Worm (Caenorhabditis elegans) whole organism, L1 larva: Measurements from ENCODE around the gene C17B7.3.
A peak's percentile ranks its signal among the peaks of the same experiment; 100 is the strongest.

Source experiments
- C34B4.2 ChIP-seq: sonication (generic microtip); optimal IDR thresholded peaks from 2 replicates; lab custom pipeline; 2017; ENCODE audit warnings: mild to moderate bottlenecking, missing genetic modification characterization, missing compliant biosample characterization
- Y116A8C.19 ChIP-seq: sonication (generic microtip); optimal IDR thresholded peaks from 2 replicates; lab custom pipeline; 2016; ENCODE audit warnings: missing compliant biosample characterization, missing genetic modification characterization, borderline replicate concordance
- alr-1 ChIP-seq: fragments of 200-800 bp; sonication (Bioruptor generic); optimal IDR thresholded peaks from 2 replicates; lab custom pipeline; 2018; ENCODE audit warnings: borderline replicate concordance, mild to moderate bottlenecking, missing genetic modification characterization, missing compliant biosample characterization
- blmp-1 ChIP-seq: fragments of 150-350 bp; optimal IDR thresholded peaks from 2 replicates; lab custom pipeline; 2014; ENCODE audit warnings: missing biosample characterization, missing genetic modification characterization
- ceh-8 ChIP-seq: fragments of 200-800 bp; sonication (Bioruptor generic); optimal IDR thresholded peaks from 2 replicates; lab custom pipeline; 2018; ENCODE audit warnings: mild to moderate bottlenecking, missing genetic modification characterization, moderate library complexity, missing compliant biosample characterization
- ceh-82 ChIP-seq, 3 experiments: fragments of 150-350 bp in 1 of 3; sonication (generic microtip) in 2 of 3; optimal IDR thresholded peaks; 2 replicates each; lab custom pipeline; 2014 to 2017; ENCODE audit warnings: missing biosample characterization in 3 of 3, missing genetic modification characterization in 3 of 3
- dpl-1 ChIP-seq, 3 experiments: fragments of 150-350 bp in 2 of 3; sonication (generic microtip) in 1 of 3; optimal IDR thresholded peaks; 2 replicates each; lab custom pipeline; 2014 to 2017; ENCODE audit warnings: missing biosample characterization in 3 of 3, missing genetic modification characterization in 3 of 3, missing genetic modification reagents in 3 of 3
- dsc-1 ChIP-seq: sonication (generic microtip); optimal IDR thresholded peaks from 2 replicates; lab custom pipeline; 2016; ENCODE audit warnings: mild to moderate bottlenecking, missing genetic modification characterization, missing compliant biosample characterization
- elt-3 ChIP-seq, 6 experiments: fragments of 150-350 bp in 1 of 6; sonication (generic microtip); optimal IDR thresholded peaks; 2 replicates each; lab custom pipeline; 2017 to 2018; ENCODE audit warnings: missing biosample characterization in 6 of 6, missing genetic modification characterization in 6 of 6, inconsistent platforms in 1 of 6
- fkh-4 ChIP-seq: sonication (generic microtip); optimal IDR thresholded peaks from 2 replicates; lab custom pipeline; 2016; ENCODE audit warnings: missing compliant biosample characterization, missing genetic modification characterization, borderline replicate concordance
- hlh-17 ChIP-seq: fragments of 200-800 bp; sonication (Bioruptor generic); optimal IDR thresholded peaks from 2 replicates; lab custom pipeline; 2018; ENCODE audit warnings: missing genetic modification characterization, mild to moderate bottlenecking, missing compliant biosample characterization, moderate library complexity, borderline replicate concordance
- hlh-4 ChIP-seq: sonication (generic microtip); optimal IDR thresholded peaks from 2 replicates; lab custom pipeline; 2016; ENCODE audit warnings: mild to moderate bottlenecking, missing genetic modification characterization, missing compliant biosample characterization
- hpl-2 ChIP-seq: fragments of 150-350 bp; optimal IDR thresholded peaks from 2 replicates; lab custom pipeline; 2014; ENCODE audit warnings: missing biosample characterization, missing genetic modification reagents, missing genetic modification characterization
- isw-1 ChIP-seq: fragments of 200-800 bp; sonication (Bioruptor generic); IDR thresholded peaks from 2 replicates; pipeline ENCODE4 v1.3.6; 2022; ENCODE audit warnings: missing genetic modification characterization, missing compliant biosample characterization
- lin-13 ChIP-seq: fragments of 150-350 bp; optimal IDR thresholded peaks from 2 replicates; lab custom pipeline; 2014; ENCODE audit warnings: missing biosample characterization, missing genetic modification reagents, missing genetic modification characterization
- lin-14 ChIP-seq: fragments of 200-800 bp; sonication (Bioruptor generic); optimal IDR thresholded peaks from 2 replicates; lab custom pipeline; 2018; ENCODE audit warnings: mild to moderate bottlenecking, missing genetic modification characterization, moderate library complexity, missing compliant biosample characterization
- lin-15B ChIP-seq: fragments of 150-350 bp; sonication (generic microtip); optimal IDR thresholded peaks from 3 replicates; lab custom pipeline; 2014; ENCODE audit warnings: missing biosample characterization, missing genetic modification characterization
- lin-39 ChIP-seq: fragments of 150-350 bp; optimal IDR thresholded peaks from 2 replicates; lab custom pipeline; 2014; ENCODE audit warnings: missing biosample characterization, missing genetic modification reagents, missing genetic modification characterization
- mep-1 ChIP-seq: fragments of 150-350 bp; optimal IDR thresholded peaks from 2 replicates; lab custom pipeline; 2014; ENCODE audit warnings: missing biosample characterization, missing genetic modification characterization
- nhr-11 ChIP-seq: fragments of 150-350 bp; optimal IDR thresholded peaks from 2 replicates; lab custom pipeline; 2014; ENCODE audit warnings: missing biosample characterization, missing genetic modification characterization
- nhr-19 ChIP-seq: fragments of 200-800 bp; sonication (Bioruptor generic); conservative IDR thresholded peaks from 2 replicates; pipeline ENCODE4 v1.3.6; 2022; ENCODE audit warnings: missing genetic modification characterization, missing compliant biosample characterization
- nhr-237 ChIP-seq: fragments of 150-350 bp; optimal IDR thresholded peaks from 2 replicates; lab custom pipeline; 2014; ENCODE audit warnings: missing biosample characterization, missing genetic modification characterization
- nhr-28 ChIP-seq: fragments of 150-350 bp; optimal IDR thresholded peaks from 2 replicates; lab custom pipeline; 2014; ENCODE audit warnings: missing biosample characterization, missing genetic modification characterization
- nhr-47 ChIP-seq: sonication (generic microtip); optimal IDR thresholded peaks from 2 replicates; lab custom pipeline; 2016; ENCODE audit warnings: mild to moderate bottlenecking, missing genetic modification characterization, moderate library complexity, missing compliant biosample characterization
- nhr-76 ChIP-seq: sonication (generic microtip); optimal IDR thresholded peaks from 2 replicates; lab custom pipeline; 2017; ENCODE audit warnings: missing biosample characterization, missing genetic modification characterization
- nhr-77 ChIP-seq: fragments of 150-350 bp; optimal IDR thresholded peaks from 2 replicates; lab custom pipeline; 2014; ENCODE audit warnings: missing biosample characterization, missing genetic modification characterization
- nhr-85 ChIP-seq: sonication (generic microtip); peaks from one replicate; lab custom pipeline; 2016; ENCODE audit warnings: missing genetic modification characterization, inconsistent platforms, missing compliant biosample characterization
- nhr-90 ChIP-seq: sonication (generic microtip); optimal IDR thresholded peaks from 2 replicates; lab custom pipeline; 2016; ENCODE audit warnings: mild to moderate bottlenecking, missing genetic modification characterization, missing compliant biosample characterization; ENCODE audit not compliant: poor library complexity
- pqm-1 ChIP-seq: sonication (generic microtip); optimal IDR thresholded peaks from 3 replicates; lab custom pipeline; 2017; ENCODE audit warnings: missing biosample characterization, missing genetic modification characterization
- rnt-1 ChIP-seq: sonication (generic microtip); optimal IDR thresholded peaks from 2 replicates; lab custom pipeline; 2016; ENCODE audit warnings: mild to moderate bottlenecking, missing genetic modification characterization, moderate library complexity, missing compliant biosample characterization
- snpc-4 ChIP-seq: fragments of 150-350 bp; optimal IDR thresholded peaks from 2 replicates; lab custom pipeline; 2014; ENCODE audit warnings: missing biosample characterization, missing genetic modification characterization
- sup-37 ChIP-seq: fragments of 200-800 bp; sonication (Bioruptor generic); optimal IDR thresholded peaks from 2 replicates; lab custom pipeline; 2018; ENCODE audit warnings: mild to moderate bottlenecking, missing genetic modification characterization, missing compliant biosample characterization
- swsn-7 ChIP-seq: sonication (generic microtip); optimal IDR thresholded peaks from 2 replicates; lab custom pipeline; 2016; ENCODE audit warnings: missing genetic modification characterization, missing compliant biosample characterization
- tbx-2 ChIP-seq: sonication (generic microtip); optimal IDR thresholded peaks from 2 replicates; lab custom pipeline; 2016; ENCODE audit warnings: missing genetic modification characterization, missing compliant biosample characterization
- unc-130 ChIP-seq: fragments of 150-350 bp; optimal IDR thresholded peaks from 2 replicates; lab custom pipeline; 2017; ENCODE audit warnings: missing biosample characterization, missing genetic modification characterization, inconsistent platforms
- unc-30 ChIP-seq: sonication (generic microtip); optimal IDR thresholded peaks from 2 replicates; lab custom pipeline; 2017; ENCODE audit warnings: missing biosample characterization, missing genetic modification characterization
- vab-15 ChIP-seq: sonication (generic microtip); optimal IDR thresholded peaks from 2 replicates; lab custom pipeline; 2017; ENCODE audit warnings: missing genotype, mild to moderate bottlenecking, missing genetic modification characterization, missing compliant biosample characterization
- zip-4 ChIP-seq: fragments of 200-800 bp; sonication (Bioruptor generic); optimal IDR thresholded peaks from 2 replicates; lab custom pipeline; 2018; ENCODE audit warnings: mild to moderate bottlenecking, missing genetic modification characterization, moderate library complexity, missing compliant biosample characterization
- ztf-4 ChIP-seq: fragments of 150-350 bp; optimal IDR thresholded peaks from 2 replicates; lab custom pipeline; 2014; ENCODE audit warnings: missing biosample characterization, missing genetic modification characterization

Gene C17B7.3

DNA sequence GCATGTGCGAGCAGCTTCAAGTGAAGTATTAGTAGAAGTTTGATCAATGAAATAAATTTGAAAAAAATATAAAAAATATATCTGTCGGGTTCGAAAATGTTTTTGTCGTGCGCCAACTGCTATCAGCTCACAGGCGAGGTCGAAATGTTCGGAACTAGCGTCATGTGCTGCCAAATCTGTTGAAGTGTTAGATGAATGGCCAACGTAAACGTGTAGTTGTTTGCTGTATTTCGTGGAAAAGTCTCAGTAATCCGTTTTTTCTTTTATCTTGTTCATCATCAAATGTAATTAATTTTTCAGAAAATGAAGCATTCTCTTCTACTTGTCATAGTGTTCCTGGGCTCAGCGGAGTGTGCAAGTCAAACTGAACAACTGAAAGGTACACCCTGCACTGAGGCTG is 7.3 kb downstream of the C17B7.3 start, which contains the start of gene C17B7.15:
Gene C17B7.15 (plus strand): TSS at position 301 of the 400 bp plus-strand sequence.
- TF ChIP-seq lin-14 (peak; percentile 12), rnt-1 (no peak)

DNA sequence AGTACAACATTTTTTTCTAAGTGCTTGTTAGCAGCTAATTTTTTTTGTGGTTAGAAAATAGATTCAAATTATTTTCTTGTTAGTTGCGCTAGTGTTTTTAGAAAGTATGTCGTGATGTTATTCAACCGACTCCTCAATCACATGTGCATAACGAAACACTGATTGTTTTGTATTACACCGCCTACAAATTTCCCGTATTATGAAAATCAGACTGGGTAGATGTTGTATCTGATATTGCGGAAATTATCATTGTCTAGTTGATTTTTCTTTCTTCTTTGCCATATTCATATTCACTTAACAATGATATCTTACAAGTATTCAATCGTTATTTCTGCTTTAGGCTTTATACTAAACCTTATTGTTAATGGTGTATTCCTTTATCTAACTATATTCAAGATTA is 8.7 kb downstream of the C17B7.3 start, which contains the start of gene str-63:
Gene str-63 (plus strand): TSS at position 301 of the 400 bp plus-strand sequence.
- no peak for TF ChIP-seq nhr-11 (tag; lab: Kevin White, UChicago)
- TF ChIP-seq snpc-4 (tag; lab: Kevin White, UChicago): no peak
- TF ChIP-seq lin-13 (GFP tag; lab: Kevin White, UChicago): no peak
- no peak for TF ChIP-seq lin-14
- TF ChIP-seq ztf-4 (tag; lab: Kevin White, UChicago): no peak
- no peak for TF ChIP-seq mep-1
- no peak for TF ChIP-seq ceh-8 (GFP tag; lab: Kevin White, UChicago)
- no peak for TF ChIP-seq lin-15B
- no peak for TF ChIP-seq dsc-1 (tag; lab: Kevin White, UChicago)
- TF ChIP-seq nhr-47 (tag; lab: Kevin White, UChicago): no peak
- TF ChIP-seq elt-3 (tag; optimal IDR thresholded peaks at IDR 0.05; lab: Kevin White, UChicago): no peak

DNA sequence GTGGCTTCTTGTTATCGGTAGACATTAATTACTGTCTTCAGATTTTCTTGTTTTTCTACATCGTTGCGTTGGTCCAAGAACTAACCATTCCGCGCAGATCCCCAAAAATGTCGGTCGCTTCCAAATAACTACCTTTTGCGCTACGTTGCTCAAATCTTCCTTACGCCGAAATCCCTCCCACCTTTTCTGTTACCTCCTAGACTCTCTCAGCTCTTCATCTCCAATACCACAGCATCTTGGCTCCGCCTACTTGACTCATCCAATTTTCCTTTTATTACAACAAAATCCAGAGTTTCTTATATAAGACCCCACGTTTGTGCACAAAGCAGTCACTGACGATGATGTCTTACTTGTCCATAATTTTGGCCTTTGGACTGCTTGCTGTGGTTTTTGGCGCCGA is 10.3 kb downstream of the C17B7.3 start, which contains the start of gene C17B7.12:
Gene C17B7.12 (plus strand): TSS at position 301 of the 400 bp plus-strand sequence.
- TF ChIP-seq unc-130: no peak
- TF ChIP-seq fkh-4 (tag; lab: Kevin White, UChicago): no peak
- TF ChIP-seq tbx-2 (tag; lab: Kevin White, UChicago): no peak
- no peak for TF ChIP-seq vab-15 (tag; lab: Kevin White, UChicago)
- TF ChIP-seq zip-4 (GFP tag; lab: Kevin White, UChicago): no peak
- TF ChIP-seq alr-1: no peak
- TF ChIP-seq Y116A8C.19 (tag; lab: Kevin White, UChicago): no peak
- TF ChIP-seq dpl-1 (GFP tag; optimal IDR thresholded peaks at IDR 0.05; lab: Kevin White, UChicago): no peak
- no peak for TF ChIP-seq blmp-1
- no peak for TF ChIP-seq nhr-85 (tag; lab: Kevin White, UChicago)
- TF ChIP-seq isw-1 (GFP tag; lab: Robert Waterston, UW): no peak
- TF ChIP-seq snpc-4 (tag; lab: Kevin White, UChicago): no peak
- TF ChIP-seq C34B4.2 (tag; lab: Kevin White, UChicago): no peak
- TF ChIP-seq ceh-82 (tag; optimal IDR thresholded peaks at IDR 0.05; lab: Kevin White, UChicago): no peak
- TF ChIP-seq nhr-90 (tag; lab: Kevin White, UChicago): no peak
- no peak for TF ChIP-seq unc-30 (tag; lab: Kevin White, UChicago)
- no peak for TF ChIP-seq nhr-77 (tag; lab: Kevin White, UChicago)
- TF ChIP-seq hlh-17 (GFP tag; lab: Kevin White, UChicago): no peak
- no peak for TF ChIP-seq nhr-237 (tag; lab: Kevin White, UChicago)

DNA sequence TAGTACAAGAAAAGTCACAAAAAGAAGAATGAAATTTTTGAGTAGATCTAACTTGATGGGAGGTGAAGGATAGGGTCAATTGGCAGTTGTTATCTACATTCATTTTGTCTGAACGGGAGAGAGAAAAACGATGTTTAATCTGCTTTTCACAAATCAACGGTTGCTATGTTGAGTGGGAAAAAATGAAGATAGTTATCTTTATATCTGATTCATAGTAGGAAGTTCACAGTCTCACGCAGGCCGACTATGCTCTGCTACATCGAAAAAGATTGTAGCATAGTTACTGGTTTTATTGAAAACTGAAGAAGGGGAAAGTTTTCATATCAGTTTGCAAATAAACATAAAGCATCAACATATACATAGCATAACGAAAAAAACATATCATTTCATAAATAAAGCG is 12.9 kb downstream of the C17B7.3 start:
- TF ChIP-seq nhr-28 (tag; lab: Kevin White, UChicago): no peak
- TF ChIP-seq nhr-76: no peak
- TF ChIP-seq swsn-7 (tag; lab: Kevin White, UChicago): no peak
- TF ChIP-seq nhr-85 (tag; lab: Kevin White, UChicago): peak; percentile 67
- TF ChIP-seq nhr-19: no peak
- TF ChIP-seq lin-39 (tag; lab: Kevin White, UChicago): no peak
- peak; percentile 13 for TF ChIP-seq lin-14
- TF ChIP-seq hlh-4 (tag; lab: Kevin White, UChicago): no peak
- TF ChIP-seq rnt-1: no peak
- no peak for TF ChIP-seq sup-37
- no peak for TF ChIP-seq vab-15 (tag; lab: Kevin White, UChicago)
- TF ChIP-seq hpl-2 (GFP tag; lab: Kevin White, UChicago): no peak
- TF ChIP-seq pqm-1 (tag; lab: Kevin White, UChicago): no peak
